Worm (Caenorhabditis elegans) whole organism, late embryonic: ENCODE results near the gene atf-4.
A peak's percentile ranks its signal among the peaks of the same experiment; 100 is the strongest.

ENCODE experiments used
- C08G9.2 ChIP-seq: sonication (generic microtip); optimal IDR thresholded peaks from 2 replicates; lab custom pipeline; 2016; ENCODE audit warnings: mild to moderate bottlenecking, missing genetic modification characterization, moderate library complexity, missing compliant biosample characterization
- K09A11.1 ChIP-seq: sonication (generic microtip); optimal IDR thresholded peaks from 2 replicates; lab custom pipeline; 2017; ENCODE audit warnings: antibody characterized with exemption, mild to moderate bottlenecking, missing genetic modification characterization, missing compliant biosample characterization; ENCODE audit not compliant: insufficient read depth
- Y22D7AL.16 ChIP-seq: sonication (generic microtip); optimal IDR thresholded peaks from 2 replicates; lab custom pipeline; 2016; ENCODE audit warnings: missing genetic modification characterization, missing compliant biosample characterization
- ceh-18 ChIP-seq: sonication (generic microtip); optimal IDR thresholded peaks from 2 replicates; lab custom pipeline; 2016; ENCODE audit warnings: missing genetic modification characterization, missing compliant biosample characterization
- ceh-2 ChIP-seq: sonication (generic microtip); optimal IDR thresholded peaks from 2 replicates; lab custom pipeline; 2016; ENCODE audit warnings: missing genotype, missing genetic modification characterization, missing compliant biosample characterization
- ceh-24 ChIP-seq: sonication (generic microtip); optimal IDR thresholded peaks from 2 replicates; lab custom pipeline; 2016; ENCODE audit warnings: mild to moderate bottlenecking, missing genetic modification characterization, missing compliant biosample characterization
- ceh-48 ChIP-seq: sonication (generic microtip); optimal IDR thresholded peaks from 2 replicates; lab custom pipeline; 2016; ENCODE audit warnings: missing genetic modification characterization, inconsistent platforms, missing compliant biosample characterization
- ceh-6 ChIP-seq: fragments of 200-800 bp; sonication (Bioruptor generic); optimal IDR thresholded peaks from 2 replicates; lab custom pipeline; 2018; ENCODE audit warnings: mild to moderate bottlenecking, missing genetic modification characterization, missing compliant biosample characterization
- ceh-9 ChIP-seq: sonication (generic microtip); optimal IDR thresholded peaks from 2 replicates; lab custom pipeline; 2016; ENCODE audit warnings: mild to moderate bottlenecking, missing genetic modification characterization, inconsistent platforms, missing compliant biosample characterization
- che-1 ChIP-seq: sonication (generic microtip); optimal IDR thresholded peaks from 2 replicates; lab custom pipeline; 2016; ENCODE audit warnings: mild to moderate bottlenecking, missing genetic modification characterization, missing compliant biosample characterization
- dmd-4 ChIP-seq: sonication (generic microtip); optimal IDR thresholded peaks from 2 replicates; lab custom pipeline; 2016; ENCODE audit warnings: borderline replicate concordance, missing genetic modification characterization, missing compliant biosample characterization
- dve-1 ChIP-seq: sonication (generic microtip); optimal IDR thresholded peaks from 2 replicates; lab custom pipeline; 2017; ENCODE audit warnings: antibody characterized with exemption, mild to moderate bottlenecking, missing genetic modification characterization, missing compliant biosample characterization
- elt-2 ChIP-seq: sonication (generic microtip); optimal IDR thresholded peaks from 2 replicates; lab custom pipeline; 2016; ENCODE audit warnings: missing genetic modification reagents, missing genetic modification characterization, missing compliant biosample characterization
- eyg-1 ChIP-seq: sonication (generic microtip); optimal IDR thresholded peaks from 2 replicates; lab custom pipeline; 2016; ENCODE audit warnings: missing genotype, missing genetic modification characterization, missing compliant biosample characterization
- gmeb-2 ChIP-seq: sonication (generic microtip); optimal IDR thresholded peaks from 2 replicates; lab custom pipeline; 2016; ENCODE audit warnings: missing genetic modification characterization, inconsistent platforms, missing compliant biosample characterization
- hlh-8 ChIP-seq: sonication (generic microtip); optimal IDR thresholded peaks from 2 replicates; lab custom pipeline; 2016; ENCODE audit warnings: missing genotype, missing genetic modification characterization, missing compliant biosample characterization
- lim-6 ChIP-seq: sonication (generic microtip); optimal IDR thresholded peaks from 2 replicates; lab custom pipeline; 2016; ENCODE audit warnings: missing genetic modification characterization, missing compliant biosample characterization
- mec-3 ChIP-seq: sonication (generic microtip); optimal IDR thresholded peaks from 2 replicates; lab custom pipeline; 2016; ENCODE audit warnings: borderline replicate concordance, missing genetic modification characterization, missing compliant biosample characterization
- nhr-11 ChIP-seq: fragments of 150-350 bp; optimal IDR thresholded peaks from 2 replicates; lab custom pipeline; 2014; ENCODE audit warnings: missing biosample characterization, missing genetic modification characterization
- nhr-232 ChIP-seq: sonication (generic microtip); optimal IDR thresholded peaks from 2 replicates; lab custom pipeline; 2016; ENCODE audit warnings: missing genetic modification characterization, missing compliant biosample characterization
- pat-9 ChIP-seq: fragments of 200-800 bp; sonication (Bioruptor generic); optimal IDR thresholded peaks from 2 replicates; lab custom pipeline; 2018; ENCODE audit warnings: mild to moderate bottlenecking, missing genetic modification characterization, moderate library complexity, missing compliant biosample characterization
- pax-1 ChIP-seq: fragments of 150-350 bp; optimal IDR thresholded peaks from 2 replicates; lab custom pipeline; 2014; ENCODE audit warnings: missing biosample characterization, missing genetic modification characterization
- pha-2 ChIP-seq: sonication (generic microtip); optimal IDR thresholded peaks from 2 replicates; lab custom pipeline; 2017; ENCODE audit warnings: mild to moderate bottlenecking, missing genetic modification characterization, missing compliant biosample characterization
- pha-4 ChIP-seq: fragments of 150-350 bp; optimal IDR thresholded peaks from 2 replicates; lab custom pipeline; 2018; ENCODE audit warnings: missing biosample characterization, missing genetic modification reagents, missing genetic modification characterization
- pqm-1 ChIP-seq: sonication (generic microtip); optimal IDR thresholded peaks from 2 replicates; lab custom pipeline; 2016; ENCODE audit warnings: missing genetic modification characterization, missing compliant biosample characterization
- ref-2 ChIP-seq: sonication (generic microtip); optimal IDR thresholded peaks from 2 replicates; lab custom pipeline; 2016; ENCODE audit warnings: missing genetic modification characterization, missing compliant biosample characterization
- rnt-1 ChIP-seq: sonication (generic microtip); optimal IDR thresholded peaks from 2 replicates; lab custom pipeline; 2016; ENCODE audit warnings: missing genetic modification characterization, missing compliant biosample characterization
- sdc-2 ChIP-seq: sonication (generic microtip); optimal IDR thresholded peaks from 2 replicates; lab custom pipeline; 2016; ENCODE audit warnings: missing genotype, missing genetic modification characterization, missing compliant biosample characterization
- sox-4 ChIP-seq: sonication (generic microtip); optimal IDR thresholded peaks from 2 replicates; lab custom pipeline; 2017; ENCODE audit warnings: mild to moderate bottlenecking, missing genetic modification characterization, inconsistent platforms, missing compliant biosample characterization
- tbx-2 ChIP-seq: sonication (generic microtip); optimal IDR thresholded peaks from 2 replicates; lab custom pipeline; 2016; ENCODE audit warnings: missing genetic modification characterization, missing compliant biosample characterization
- tbx-7 ChIP-seq: sonication (generic microtip); optimal IDR thresholded peaks from 2 replicates; lab custom pipeline; 2016; ENCODE audit warnings: missing genotype, missing genetic modification characterization, missing compliant biosample characterization
- unc-3 ChIP-seq, 2 experiments: fragments of 200-800 bp in 1 of 2; sonication (Bioruptor generic) in 1 of 2; sonication (generic microtip) in 1 of 2; conservative IDR thresholded peaks in 1 of 2; optimal IDR thresholded peaks in 1 of 2; 2 replicates each; pipeline versions ENCODE4 v1.3.6 to Lab custom; 2016 to 2022; ENCODE audit warnings: missing compliant biosample characterization in 2 of 2, missing genetic modification characterization in 2 of 2, missing genetic modification reagents in 1 of 2
- unc-42 ChIP-seq: sonication (generic microtip); optimal IDR thresholded peaks from 2 replicates; lab custom pipeline; 2016; ENCODE audit warnings: missing genotype, missing genetic modification characterization, missing compliant biosample characterization
- unc-55 ChIP-seq: sonication (generic microtip); optimal IDR thresholded peaks from 2 replicates; lab custom pipeline; 2017; ENCODE audit warnings: missing biosample characterization, missing genetic modification reagents, missing genetic modification characterization
- unc-86 ChIP-seq: sonication (generic microtip); optimal IDR thresholded peaks from 2 replicates; lab custom pipeline; 2016; ENCODE audit warnings: missing genetic modification characterization, missing compliant biosample characterization
- zip-5 ChIP-seq: sonication (generic microtip); optimal IDR thresholded peaks from 2 replicates; lab custom pipeline; 2016; ENCODE audit warnings: missing genetic modification characterization, missing compliant biosample characterization

Gene atf-4

DNA sequence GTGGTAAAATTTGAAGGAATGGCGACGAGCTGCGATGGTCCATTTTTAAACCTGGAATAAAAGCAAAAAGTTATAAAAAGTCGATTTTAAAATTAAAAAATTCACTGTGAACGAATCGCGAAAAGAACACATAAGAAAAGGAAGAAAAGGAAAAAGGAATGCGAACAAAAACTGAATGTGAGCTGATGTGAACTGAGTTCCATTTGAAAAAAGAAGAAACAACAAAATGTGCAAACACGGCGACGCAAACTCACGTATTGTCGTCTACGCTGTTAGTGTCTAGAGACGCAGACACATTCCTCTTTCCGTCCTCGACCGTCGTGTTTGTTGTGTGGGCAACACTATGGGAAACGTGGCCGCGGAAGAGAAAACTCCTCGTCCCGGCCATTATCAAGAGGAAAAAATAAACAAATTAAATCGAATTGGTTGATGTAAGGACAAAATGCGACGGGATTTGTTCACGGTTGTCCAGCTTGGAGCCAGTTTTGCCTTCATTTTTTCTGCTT, 43.2 kb upstream of the atf-4 start, which contains the start of the genes C27C12.1 and C27C12.4 (continued):
- no peak for TF ChIP-seq Y22D7AL.16 (tag; lab: Kevin White, UChicago)
- no peak for TF ChIP-seq ceh-9 (tag; lab: Kevin White, UChicago)
- TF ChIP-seq eyg-1 (tag; lab: Kevin White, UChicago): no peak
- no peak for TF ChIP-seq lim-6
- TF ChIP-seq ref-2 (tag; lab: Kevin White, UChicago): peak; percentile 82
- peak; percentile 88 for TF ChIP-seq tbx-2 (tag; lab: Kevin White, UChicago)
- peak; percentile 85 for TF ChIP-seq ceh-2 (tag; lab: Kevin White, UChicago)
- TF ChIP-seq elt-2 (tag; lab: Kevin White, UChicago): peak; percentile 53
- no peak for TF ChIP-seq nhr-232 (tag; lab: Kevin White, UChicago)
- no peak for TF ChIP-seq K09A11.1 (tag; lab: Kevin White, UChicago)
- TF ChIP-seq unc-86 (tag; lab: Kevin White, UChicago): no peak
- TF ChIP-seq unc-55: peak; percentile 53
- TF ChIP-seq pha-2 (tag; lab: Kevin White, UChicago): no peak
- no peak for TF ChIP-seq pat-9 (tag; lab: Kevin White, UChicago)
- peak; percentile 43 for TF ChIP-seq dve-1 (tag; lab: Kevin White, UChicago)
- no peak for TF ChIP-seq pha-4
- TF ChIP-seq che-1 (tag; lab: Kevin White, UChicago): no peak
- no peak for TF ChIP-seq pqm-1
- no peak for TF ChIP-seq dmd-4
- peak; percentile 90 for TF ChIP-seq unc-42 (tag; lab: Kevin White, UChicago)
- TF ChIP-seq zip-5: peak; percentile 39
- TF ChIP-seq sox-4 (tag; lab: Kevin White, UChicago): no peak

ce11 chrX:14851904-14852303, 41.3 kb upstream of the atf-4 start:
- TF ChIP-seq pax-1 (tag; lab: Kevin White, UChicago) (no peak), nhr-232 (tag; lab: Kevin White, UChicago) (no peak), ceh-48 (tag; lab: Kevin White, UChicago) (no peak), nhr-11 (tag; lab: Kevin White, UChicago) (no peak), ceh-2 (tag; lab: Kevin White, UChicago) (no peak), ref-2 (tag; lab: Kevin White, UChicago) (no peak)
- TF ChIP-seq, all 69 proteins: peak for 0

DNA sequence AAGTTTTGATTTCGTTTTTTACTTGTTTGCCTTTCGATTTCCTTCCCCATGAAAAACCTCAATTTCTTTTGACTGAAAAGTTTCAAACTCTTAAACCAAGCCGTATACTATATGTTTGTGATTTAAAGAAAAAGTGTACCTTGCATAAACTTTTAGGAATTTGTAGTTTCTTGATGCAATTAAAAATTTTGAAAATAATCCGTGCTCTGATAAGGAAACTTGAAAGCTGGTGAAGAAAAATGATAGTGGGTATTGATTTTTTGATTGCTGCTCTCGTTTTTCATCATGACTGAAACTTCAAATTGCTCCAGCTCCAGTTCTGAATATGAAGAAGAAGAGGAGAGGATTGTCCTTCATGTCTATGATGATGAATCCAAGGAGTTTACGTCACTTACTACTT, 38.4 kb upstream of the atf-4 start, which contains the start of gene acd-3:
Gene acd-3, plus strand, starts transcription at position 222 of the 400 bp plus-strand sequence.
- TF ChIP-seq ceh-6 (GFP tag; lab: Kevin White, UChicago): no peak
- TF ChIP-seq gmeb-2 (tag; lab: Kevin White, UChicago): no peak
- no peak for TF ChIP-seq elt-2 (tag; lab: Kevin White, UChicago)
- no peak for TF ChIP-seq dve-1 (tag; lab: Kevin White, UChicago)
- no peak for TF ChIP-seq tbx-7 (tag; lab: Kevin White, UChicago)
- TF ChIP-seq C08G9.2 (tag; lab: Kevin White, UChicago): no peak
- no peak for TF ChIP-seq rnt-1 (tag; lab: Kevin White, UChicago)
- TF ChIP-seq ref-2 (tag; lab: Kevin White, UChicago): no peak
- TF ChIP-seq che-1 (tag; lab: Kevin White, UChicago): no peak
- no peak for TF ChIP-seq pqm-1
- no peak for TF ChIP-seq eyg-1 (tag; lab: Kevin White, UChicago)
- no peak for TF ChIP-seq unc-3 (GFP tag; conservative IDR thresholded peaks at IDR 0.05; lab: Robert Waterston, UW)
- TF ChIP-seq unc-3 (tag; optimal IDR thresholded peaks at IDR 0.05; lab: Kevin White, UChicago): no peak
- TF ChIP-seq K09A11.1 (tag; lab: Kevin White, UChicago): no peak
- no peak for TF ChIP-seq hlh-8 (tag; lab: Kevin White, UChicago)
- TF ChIP-seq mec-3 (tag; lab: Kevin White, UChicago): no peak
- no peak for TF ChIP-seq nhr-11 (tag; lab: Kevin White, UChicago)
- TF ChIP-seq sdc-2 (tag; lab: Kevin White, UChicago): no peak
- TF ChIP-seq ceh-24 (tag; lab: Kevin White, UChicago): no peak
- TF ChIP-seq pha-2 (tag; lab: Kevin White, UChicago): no peak
- no peak for TF ChIP-seq ceh-18 (tag; lab: Kevin White, UChicago)
